Worm (Caenorhabditis elegans) whole organism, L4/young adult: ENCODE measurements around the gene gst-8.
"Not testable (repeated sequence)": the region's sequence is repeated elsewhere in the genome, so short reads cannot be mapped to it uniquely, and the experiment has no call there.

Source experiments
- dao-5 ChIP-seq: sonication (generic microtip); optimal IDR thresholded peaks from 2 replicates; lab custom pipeline; 2016; ENCODE audit warnings: missing genotype, missing genetic modification characterization, moderate library complexity, missing compliant biosample characterization
- him-1 ChIP-seq: sonication (generic microtip); optimal IDR thresholded peaks from 2 replicates; lab custom pipeline; 2016; ENCODE audit warnings: missing genotype, missing genetic modification reagents, missing genetic modification characterization, missing compliant biosample characterization

DNA sequence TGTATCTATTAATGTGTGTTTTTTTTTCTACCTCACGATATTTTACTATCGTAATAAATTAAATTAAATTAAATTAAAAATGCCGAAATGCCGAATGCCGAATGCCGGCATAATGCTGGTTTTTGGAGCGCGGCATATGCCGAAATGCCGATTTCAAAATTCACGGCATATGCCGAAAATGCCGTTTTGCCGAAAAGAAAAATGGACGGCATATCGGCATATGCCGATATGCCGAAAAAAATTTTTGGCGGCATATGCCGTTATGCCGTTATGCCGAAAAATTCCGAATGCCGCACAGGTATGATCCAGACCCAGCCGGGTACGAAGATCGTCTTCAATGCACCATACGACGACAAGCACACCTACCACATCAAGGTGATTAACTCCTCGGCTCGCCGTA lies 15.0 kb downstream of the gst-8 start, which contains the start of gene msp-32:
- TF ChIP-seq him-1 (tag; lab: Kevin White, UChicago); dao-5: not testable (repeated sequence)
